Worm (Caenorhabditis elegans): ENCODE measurements around the gene grl-19.

grl-19 gene

DNA sequence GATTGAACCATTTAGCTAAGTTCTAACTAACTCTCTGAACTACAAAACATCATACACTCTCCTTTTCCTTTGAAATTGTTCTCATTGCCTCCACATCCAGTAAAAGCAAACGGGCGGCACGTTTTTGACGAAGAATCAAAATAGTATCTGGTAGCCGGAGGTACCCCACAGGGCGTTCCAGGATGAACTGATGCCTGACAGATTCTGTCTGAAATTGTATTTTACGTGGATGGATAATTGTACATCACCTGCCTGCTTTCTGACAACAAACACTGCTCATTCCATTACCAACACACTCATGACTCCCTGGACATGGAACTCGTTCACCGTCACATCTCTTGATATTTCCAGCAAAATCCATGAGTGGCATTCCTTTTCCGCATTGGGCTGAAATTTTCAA is 38.0 kb upstream of the grl-19 start:
- TF ChIP-seq blmp-1 (tag; optimal IDR thresholded peaks at IDR 0.05) (no peak), mab-9 (GFP tag; IDR thresholded peaks at IDR 0.05) (no peak), nhr-20 (tag; optimal IDR thresholded peaks at IDR 0.05) (no peak), ets-5 (GFP tag; IDR thresholded peaks at IDR 0.05) (no peak), efl-1 (optimal IDR thresholded peaks at IDR 0.05) (no peak), efl-1 (GFP tag; optimal IDR thresholded peaks at IDR 0.05 in 1 of 2) (peak in 1 of 2 experiments; percentile 71), zip-4 (GFP tag; optimal IDR thresholded peaks at IDR 0.05) (no peak), nhr-77 (tag; optimal IDR thresholded peaks at IDR 0.05) (no peak)

DNA sequence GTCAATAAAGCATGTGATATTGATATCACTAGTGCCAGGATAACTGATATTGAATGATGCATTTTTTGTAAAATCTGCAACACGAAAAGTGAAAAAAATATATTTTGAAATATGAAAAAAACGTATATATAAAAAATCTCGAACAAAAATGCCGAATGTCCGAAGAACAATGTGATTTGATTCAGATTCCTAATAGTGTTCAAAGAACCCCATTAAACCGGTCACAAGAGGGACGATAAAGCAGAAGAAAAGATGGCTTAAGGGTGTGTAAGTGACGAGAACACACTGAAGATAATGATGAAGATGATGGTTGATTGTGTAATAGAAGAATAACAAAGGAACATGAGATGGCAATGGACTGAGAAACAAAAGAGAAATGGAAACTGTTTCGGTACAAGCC is 35.7 kb upstream of the grl-19 start, which contains the start of gene T21D12.14:
Gene T21D12.14, minus strand, starts transcription at position 101 of the 400 bp plus-strand sequence.
- TF ChIP-seq fos-1 (tag; optimal IDR thresholded peaks at IDR 0.05), result no peak
- TF ChIP-seq irx-1 (tag; optimal IDR thresholded peaks at IDR 0.05), result no peak
- peak; percentile 32 for TF ChIP-seq blmp-1 (tag; optimal IDR thresholded peaks at IDR 0.05)

DNA sequence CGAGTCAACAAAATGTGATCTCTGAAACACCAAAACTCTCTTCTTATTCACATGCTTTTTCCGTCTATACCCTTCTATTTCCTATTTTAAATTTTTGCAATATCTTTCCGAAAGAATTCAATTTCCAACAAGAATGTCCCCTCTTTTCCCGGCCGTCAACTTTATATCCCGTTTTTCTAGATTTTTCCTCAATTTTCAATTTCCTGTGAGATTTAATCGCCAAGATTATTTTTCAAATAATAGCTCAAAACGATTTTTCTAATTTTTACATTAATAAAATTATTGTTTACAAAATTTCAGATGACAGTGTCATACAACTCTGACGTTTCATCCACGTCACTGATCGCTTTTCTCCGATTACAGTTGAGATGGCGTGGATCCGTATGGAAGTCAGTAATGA is 31.0 kb upstream of the grl-19 start, which contains the start of gene best-19:
Gene best-19, plus strand, starts transcription at position 301 of the 400 bp plus-strand sequence.
- TF ChIP-seq hpl-2 (GFP tag; optimal IDR thresholded peaks at IDR 0.05) (no peak), tbx-2 (tag; optimal IDR thresholded peaks at IDR 0.05) (no peak), fkh-10 (GFP tag; optimal IDR thresholded peaks at IDR 0.05) (peak; percentile 2)

DNA sequence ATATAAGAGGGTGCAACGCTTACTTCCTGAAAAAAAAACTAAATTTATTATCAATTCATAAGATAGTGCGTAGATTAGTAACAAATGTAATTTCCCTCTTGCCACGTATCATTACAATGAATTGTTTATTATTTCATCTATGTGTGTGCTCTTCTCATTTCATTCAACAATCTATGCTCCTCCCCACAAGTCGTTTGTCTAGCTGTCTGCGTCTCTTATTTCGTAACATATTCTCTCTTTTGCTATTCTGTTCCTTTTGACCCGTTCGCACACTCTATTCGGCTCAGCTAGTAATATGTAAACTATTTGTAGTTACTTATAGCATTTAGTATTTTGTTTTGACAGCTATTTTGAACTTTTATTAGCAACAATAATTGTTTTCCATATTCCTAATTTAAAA is 29.7 kb upstream of the grl-19 start:
- TF ChIP-seq rnt-1 (tag; optimal IDR thresholded peaks at IDR 0.05) (peak; percentile 6), lin-14 (GFP tag; optimal IDR thresholded peaks at IDR 0.05) (peak; percentile 28), mdl-1 (tag; optimal IDR thresholded peaks at IDR 0.05) (no peak), mep-1 (tag; optimal IDR thresholded peaks at IDR 0.05) (peak; percentile 6), efl-1 (optimal IDR thresholded peaks at IDR 0.05) (no peak), efl-1 (GFP tag; optimal IDR thresholded peaks at IDR 0.05 in 1 of 2) (peak in 1 of 2 experiments; percentile 74), nhr-85 (tag) (peak; percentile 17)

DNA sequence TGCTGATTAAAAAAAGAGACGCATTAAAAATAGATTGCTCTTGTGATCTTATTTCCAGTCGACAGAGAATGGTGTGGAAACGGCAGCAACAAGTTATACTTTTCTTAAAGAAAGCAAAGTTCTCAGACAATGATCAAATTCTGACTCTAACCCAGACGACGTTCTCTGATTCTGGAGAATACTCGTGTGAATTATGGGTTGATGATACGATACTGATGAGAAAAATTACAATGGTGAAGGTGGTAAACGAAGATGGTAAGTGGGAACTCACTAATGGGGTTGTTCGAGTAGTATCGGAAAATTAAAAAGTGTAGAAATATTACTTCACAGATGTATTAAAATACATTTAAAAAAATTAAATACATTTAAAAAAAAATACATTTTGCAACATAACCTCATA is 25.9 kb upstream of the grl-19 start:
- TF ChIP-seq C16A3.4 (tag; optimal IDR thresholded peaks at IDR 0.05) (no peak), grh-1 (GFP tag; IDR thresholded peaks at IDR 0.05) (no peak), ceh-82 (tag; optimal IDR thresholded peaks at IDR 0.05) (no peak), lin-39 (tag; optimal IDR thresholded peaks at IDR 0.05) (no peak), efl-1 (optimal IDR thresholded peaks at IDR 0.05) (no peak), efl-1 (GFP tag; optimal IDR thresholded peaks at IDR 0.05 in 1 of 2) (peak in 1 of 2 experiments; percentile 68)

DNA sequence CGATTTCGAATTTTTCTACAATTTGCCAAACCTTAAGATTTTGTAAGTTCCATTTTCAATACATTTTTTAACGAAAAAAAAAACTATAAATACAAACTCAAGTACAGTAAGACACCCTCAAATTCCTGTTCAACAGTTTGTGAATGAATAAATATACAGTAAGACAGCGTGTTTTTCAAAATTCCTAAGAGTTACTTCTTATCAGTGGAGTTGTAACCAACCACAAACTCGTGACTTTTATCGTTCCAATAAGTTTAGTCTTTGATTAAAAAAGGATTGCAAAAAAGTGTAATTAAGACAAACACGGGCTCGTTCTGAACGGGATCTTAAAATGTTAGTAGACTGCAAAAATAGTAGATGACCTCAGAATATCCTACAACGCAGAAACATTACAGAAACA is 22.8 kb upstream of the grl-19 start:
- TF ChIP-seq lsy-2 (tag; optimal IDR thresholded peaks at IDR 0.05) (peak in 1 of 2 experiments; percentile 3), nhr-76 (tag; optimal IDR thresholded peaks at IDR 0.05) (no peak), elt-2 (tag; optimal IDR thresholded peaks at IDR 0.05) (peak; percentile 65)

DNA sequence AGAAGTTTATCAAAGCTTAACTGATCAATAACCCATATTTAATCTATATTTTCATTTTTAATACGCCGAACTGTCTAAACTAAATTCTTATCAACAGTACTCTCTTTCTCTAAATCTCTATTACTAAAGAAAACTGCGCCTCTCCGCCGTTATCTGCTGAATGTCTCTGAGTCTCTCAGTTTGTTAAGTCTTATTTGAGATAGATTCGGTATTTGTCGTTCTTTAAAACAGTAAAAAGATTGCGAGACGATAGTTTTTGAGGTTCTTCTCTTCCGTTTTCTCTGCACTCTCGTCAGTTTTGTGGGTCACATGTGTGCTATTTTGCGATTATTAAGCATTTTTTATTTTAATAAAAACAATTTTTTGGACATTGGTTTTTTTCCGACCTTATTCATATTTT is 21.8 kb upstream of the grl-19 start, which contains the start of gene sma-10:
Gene sma-10, plus strand, starts transcription at position 236 of the 400 bp plus-strand sequence.
- TF ChIP-seq lin-35 (GFP tag; optimal IDR thresholded peaks at IDR 0.05) (peak in 1 of 2 experiments; percentile 72), fos-1 (tag; optimal IDR thresholded peaks at IDR 0.05) (no peak), lin-13 (GFP tag; optimal IDR thresholded peaks at IDR 0.05) (no peak), C16A3.4 (tag; optimal IDR thresholded peaks at IDR 0.05) (no peak), nhr-90 (tag; optimal IDR thresholded peaks at IDR 0.05; ENCODE audit: poor library complexity) (peak; percentile 67), nhr-77 (tag; optimal IDR thresholded peaks at IDR 0.05) (peak; percentile 31), vab-15 (tag; optimal IDR thresholded peaks at IDR 0.05) (no peak), tbx-2 (tag; optimal IDR thresholded peaks at IDR 0.05) (peak; percentile 1), mdl-1 (tag; optimal IDR thresholded peaks at IDR 0.05) (peak in 1 of 2 experiments; percentile 56), nhr-19 (GFP tag; conservative IDR thresholded peaks at IDR 0.05) (peak; percentile 24; the same call in 1 of the 2 replicates), efl-1 (optimal IDR thresholded peaks at IDR 0.05) (peak in 1 of 2 experiments; percentile 22), efl-1 (GFP tag; optimal IDR thresholded peaks at IDR 0.05 in 1 of 2) (peak in 1 of 2 experiments; percentile 32), unc-130 (tag; optimal IDR thresholded peaks at IDR 0.05) (no peak), C34B4.2 (tag; optimal IDR thresholded peaks at IDR 0.05) (no peak), blmp-1 (tag; optimal IDR thresholded peaks at IDR 0.05) (peak; percentile 63), pax-3 (tag; optimal IDR thresholded peaks at IDR 0.05) (no peak), dsc-1 (tag; optimal IDR thresholded peaks at IDR 0.05) (no peak), lsy-2 (tag; optimal IDR thresholded peaks at IDR 0.05) (peak in 1 of 2 experiments; percentile 62), unc-86 (tag; optimal IDR thresholded peaks at IDR 0.05) (no peak), ama-1 (optimal IDR thresholded peaks at IDR 0.05) (no peak), grh-1 (GFP tag; IDR thresholded peaks at IDR 0.05) (no peak), nhr-84 (tag; optimal IDR thresholded peaks at IDR 0.05) (no peak), jun-1 (tag; optimal IDR thresholded peaks at IDR 0.05) (peak; percentile 35), egl-13 (tag; optimal IDR thresholded peaks at IDR 0.05) (no peak), nhr-71 (tag; optimal IDR thresholded peaks at IDR 0.05) (peak; percentile 61)
